Worm (Caenorhabditis elegans): ENCODE data around the gene malt-1.

DNA sequence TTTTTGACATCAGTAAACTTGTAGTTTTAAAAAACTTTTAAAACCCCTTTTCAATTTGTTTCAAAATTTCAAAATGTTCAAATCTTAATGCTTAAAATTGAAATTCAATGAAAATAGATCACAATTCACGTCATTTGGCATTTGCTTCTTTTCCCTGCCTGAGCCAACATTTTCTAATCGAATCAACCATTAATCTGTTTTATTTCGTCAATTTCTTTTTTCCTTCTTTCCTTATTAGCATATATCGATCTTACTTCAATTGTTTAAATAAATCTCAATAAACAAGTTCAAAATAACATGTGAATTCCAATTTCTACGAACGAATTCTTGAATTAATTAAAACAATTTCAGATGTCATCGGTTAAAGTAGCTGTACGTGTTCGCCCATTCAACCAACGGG is 44.5 kb upstream of the malt-1 start:
- TF ChIP-seq elt-1 (tag; optimal IDR thresholded peaks at IDR 0.05) (no peak), lin-13 (GFP tag; optimal IDR thresholded peaks at IDR 0.05) (no peak), unc-39 (tag; optimal IDR thresholded peaks at IDR 0.05) (no peak), Y55F3AM.14 (GFP tag; optimal IDR thresholded peaks at IDR 0.05) (no peak), aly-2 (tag; optimal IDR thresholded peaks at IDR 0.05) (no peak), unc-62 (GFP tag; optimal IDR thresholded peaks at IDR 0.05) (no peak), snpc-4 (tag; optimal IDR thresholded peaks at IDR 0.05) (no peak), R02D3.7 (tag; optimal IDR thresholded peaks at IDR 0.05) (no peak), nhr-23 (tag; optimal IDR thresholded peaks at IDR 0.05) (no peak), nhr-129 (tag; optimal IDR thresholded peaks at IDR 0.05) (no peak), lin-39 (tag; optimal IDR thresholded peaks at IDR 0.05) (no peak)

All from whole organism, L2 larva.